Worm (Caenorhabditis elegans) whole organism, L4 larva: ENCODE results near the gene col-167.

Experiments used
- D1046.2 ChIP-seq: fragments of 200-800 bp; sonication (Bioruptor generic); IDR thresholded peaks from 2 replicates; pipeline ENCODE4 v1.3.6; 2022; ENCODE audit warnings: missing genetic modification characterization, missing compliant biosample characterization
- F37D6.2 ChIP-seq: sonication (generic microtip); optimal IDR thresholded peaks from 2 replicates; lab custom pipeline; 2016; ENCODE audit warnings: mild to moderate bottlenecking, missing genetic modification characterization, missing compliant biosample characterization
- T26A8.4 ChIP-seq: fragments of 200-800 bp; sonication (Bioruptor generic); IDR thresholded peaks from 2 replicates; pipeline ENCODE4 v1.3.6; 2022; ENCODE audit warnings: missing genetic modification characterization, missing compliant biosample characterization
- Y48G9A.11 ChIP-seq: fragments of 200-800 bp; sonication (Bioruptor generic); IDR thresholded peaks from 2 replicates; pipeline ENCODE4 v1.3.6; 2022; ENCODE audit warnings: missing genetic modification reagents, missing genetic modification characterization, missing compliant biosample characterization
- ZK337.2 ChIP-seq: fragments of 200-800 bp; sonication (Bioruptor generic); IDR thresholded peaks from 2 replicates; pipeline ENCODE4 v1.3.6; 2022; ENCODE audit warnings: missing genetic modification reagents, missing genetic modification characterization, missing compliant biosample characterization
- ZK546.5 ChIP-seq, 2 experiments: sonication (generic microtip); optimal IDR thresholded peaks; 2 replicates each; lab custom pipeline; 2017; ENCODE audit warnings: missing biosample characterization in 2 of 2, missing genetic modification characterization in 2 of 2
- aha-1 ChIP-seq: fragments of 150-350 bp; peaks from one replicate; lab custom pipeline; 2014; ENCODE audit warnings: missing biosample characterization, missing genetic modification characterization
- aly-2 ChIP-seq: sonication (generic microtip); optimal IDR thresholded peaks from 2 replicates; lab custom pipeline; 2018; ENCODE audit warnings: missing biosample characterization, missing genetic modification characterization
- arid-1 ChIP-seq: fragments of 200-800 bp; sonication (Bioruptor generic); conservative IDR thresholded peaks from 2 replicates; pipeline ENCODE4 v1.3.6; 2022; ENCODE audit warnings: missing genetic modification reagents, missing genetic modification characterization, missing compliant biosample characterization
- attf-4 ChIP-seq: sonication (generic microtip); optimal IDR thresholded peaks from 3 replicates; lab custom pipeline; 2017; ENCODE audit warnings: missing biosample characterization, missing genetic modification characterization
- ceh-20 ChIP-seq: fragments of 200-800 bp; sonication (Bioruptor generic); IDR thresholded peaks from 2 replicates; pipeline ENCODE4 v1.3.6; 2022; ENCODE audit warnings: missing genetic modification reagents, missing genetic modification characterization, missing compliant biosample characterization
- ceh-32 ChIP-seq: sonication (generic microtip); optimal IDR thresholded peaks from 2 replicates; lab custom pipeline; 2016; ENCODE audit warnings: mild to moderate bottlenecking, missing genetic modification characterization, missing compliant biosample characterization; ENCODE audit not compliant: poor library complexity
- ceh-62 ChIP-seq: sonication (generic microtip); optimal IDR thresholded peaks from 2 replicates; lab custom pipeline; 2017; ENCODE audit warnings: missing biosample characterization, missing genetic modification characterization
- ces-1 ChIP-seq: fragments of 150-350 bp; sonication (generic microtip); optimal IDR thresholded peaks from 4 replicates; lab custom pipeline; 2014; ENCODE audit warnings: missing biosample characterization, missing genetic modification reagents, missing genetic modification characterization
- ctbp-1 ChIP-seq: fragments of 200-800 bp; sonication (Bioruptor generic); IDR thresholded peaks from 2 replicates; pipeline ENCODE4 v1.3.6; 2022; ENCODE audit warnings: missing genetic modification reagents, missing genetic modification characterization, missing compliant biosample characterization
- daf-19 ChIP-seq: fragments of 200-800 bp; sonication (Bioruptor generic); conservative IDR thresholded peaks from 2 replicates; pipeline ENCODE4 v1.3.6; 2022; ENCODE audit warnings: missing genetic modification characterization, missing compliant biosample characterization
- dmd-8 ChIP-seq: fragments of 200-800 bp; sonication (Bioruptor generic); IDR thresholded peaks from 2 replicates; pipeline ENCODE4 v1.3.6; 2022; ENCODE audit warnings: missing genetic modification characterization, missing compliant biosample characterization
- dmd-9 ChIP-seq: fragments of 200-800 bp; sonication (Bioruptor generic); IDR thresholded peaks from 2 replicates; pipeline ENCODE4 v1.3.6; 2022; ENCODE audit warnings: missing genetic modification reagents, missing genetic modification characterization, missing compliant biosample characterization
- duxl-1 ChIP-seq: sonication (generic microtip); optimal IDR thresholded peaks from 2 replicates; lab custom pipeline; 2016; ENCODE audit warnings: mild to moderate bottlenecking, missing genetic modification characterization, moderate library complexity, missing compliant biosample characterization; ENCODE audit not compliant: poor library complexity
- fkh-10 ChIP-seq: fragments of 150-350 bp; optimal IDR thresholded peaks from 2 replicates; lab custom pipeline; 2014; ENCODE audit warnings: missing biosample characterization, missing genetic modification reagents, missing genetic modification characterization
- hif-1 ChIP-seq, 2 experiments: sonication (generic microtip); optimal IDR thresholded peaks; 2 replicates each; lab custom pipeline; 2016 to 2017; ENCODE audit warnings: missing compliant biosample characterization in 2 of 2, missing genetic modification characterization in 2 of 2, missing genetic modification reagents in 2 of 2, missing genotype in 2 of 2, mild to moderate bottlenecking in 1 of 2
- lin-1 ChIP-seq: fragments of 200-800 bp; sonication (Bioruptor generic); IDR thresholded peaks from 2 replicates; pipeline ENCODE4 v1.3.6; 2022; ENCODE audit warnings: missing genetic modification reagents, missing genetic modification characterization, missing compliant biosample characterization
- lin-29 ChIP-seq: fragments of 200-800 bp; sonication (Bioruptor generic); IDR thresholded peaks from 2 replicates; pipeline ENCODE4 v1.3.6; 2022; ENCODE audit warnings: missing genetic modification reagents, missing genetic modification characterization, missing compliant biosample characterization
- lin-38 ChIP-seq: fragments of 200-800 bp; sonication (Bioruptor generic); IDR thresholded peaks from 2 replicates; pipeline ENCODE4 v1.3.6; 2022; ENCODE audit warnings: missing genetic modification reagents, missing genetic modification characterization, missing compliant biosample characterization
- lir-3 ChIP-seq: sonication (generic microtip); optimal IDR thresholded peaks from 2 replicates; lab custom pipeline; 2016; ENCODE audit warnings: mild to moderate bottlenecking, missing genetic modification characterization, missing compliant biosample characterization
- lsy-2 ChIP-seq, 2 experiments: fragments of 150-350 bp in 1 of 2; sonication (generic microtip) in 1 of 2; optimal IDR thresholded peaks; 2 replicates each; lab custom pipeline; 2014 to 2017; ENCODE audit warnings: missing biosample characterization in 2 of 2, missing genetic modification characterization in 2 of 2
- madf-5 ChIP-seq, 2 experiments: fragments of 200-800 bp; sonication (Bioruptor generic); IDR thresholded peaks; 2 replicates each; pipeline ENCODE4 v1.3.6; 2022; ENCODE audit warnings: missing compliant biosample characterization in 2 of 2, missing genetic modification characterization in 2 of 2
- madf-9 ChIP-seq: fragments of 200-800 bp; sonication (Bioruptor generic); conservative IDR thresholded peaks from 2 replicates; pipeline ENCODE4 v1.3.6; 2022; ENCODE audit warnings: missing genetic modification reagents, missing genetic modification characterization, missing compliant biosample characterization
- mdt-29 ChIP-seq: fragments of 200-800 bp; sonication (Bioruptor generic); IDR thresholded peaks from 2 replicates; pipeline ENCODE4 v1.3.6; 2022; ENCODE audit warnings: missing genetic modification reagents, missing genetic modification characterization, missing compliant biosample characterization
- mes-2 ChIP-seq: sonication (generic microtip); optimal IDR thresholded peaks from 2 replicates; lab custom pipeline; 2016; ENCODE audit warnings: missing genotype, mild to moderate bottlenecking, missing genetic modification characterization, missing compliant biosample characterization; ENCODE audit not compliant: poor library complexity, severe bottlenecking
- nhr-41 ChIP-seq: fragments of 200-800 bp; sonication (Bioruptor generic); IDR thresholded peaks from 2 replicates; pipeline ENCODE4 v1.3.6; 2022; ENCODE audit warnings: missing genetic modification reagents, missing genetic modification characterization, missing compliant biosample characterization
- nhr-42 ChIP-seq: fragments of 200-800 bp; sonication (Bioruptor generic); IDR thresholded peaks from 2 replicates; pipeline ENCODE4 v1.3.6; 2022; ENCODE audit warnings: missing genetic modification characterization, missing compliant biosample characterization
- nhr-6 ChIP-seq: fragments of 150-350 bp; optimal IDR thresholded peaks from 2 replicates; lab custom pipeline; 2014; ENCODE audit warnings: missing biosample characterization, missing genetic modification characterization
- nhr-77 ChIP-seq: fragments of 150-350 bp; optimal IDR thresholded peaks from 2 replicates; lab custom pipeline; 2014; ENCODE audit warnings: missing biosample characterization, missing genetic modification characterization
- php-3 ChIP-seq: fragments of 200-800 bp; sonication (Bioruptor generic); IDR thresholded peaks from 2 replicates; pipeline ENCODE4 v1.3.6; 2022; ENCODE audit warnings: missing genetic modification reagents, missing genetic modification characterization, missing compliant biosample characterization
- pqm-1 ChIP-seq: sonication (generic microtip); optimal IDR thresholded peaks from 2 replicates; lab custom pipeline; 2017; ENCODE audit warnings: missing biosample characterization, missing genetic modification characterization
- saeg-2 ChIP-seq: fragments of 200-800 bp; sonication (Bioruptor generic); IDR thresholded peaks from 2 replicates; pipeline ENCODE4 v1.3.6; 2022; ENCODE audit warnings: missing genetic modification reagents, missing genetic modification characterization, missing compliant biosample characterization
- sdz-12 ChIP-seq: fragments of 200-800 bp; sonication (Bioruptor generic); optimal IDR thresholded peaks from 2 replicates; lab custom pipeline; 2018; ENCODE audit warnings: mild to moderate bottlenecking, missing genetic modification characterization, missing compliant biosample characterization
- snpc-1.2 ChIP-seq: fragments of 200-800 bp; sonication (Bioruptor generic); IDR thresholded peaks from 2 replicates; pipeline ENCODE4 v1.3.6; 2022; ENCODE audit warnings: missing genetic modification reagents, missing genetic modification characterization, missing compliant biosample characterization
- spr-3 ChIP-seq: fragments of 200-800 bp; sonication (Bioruptor generic); optimal IDR thresholded peaks from 2 replicates; lab custom pipeline; 2018; ENCODE audit warnings: mild to moderate bottlenecking, missing genetic modification characterization, missing compliant biosample characterization
- tra-1 ChIP-seq: fragments of 200-800 bp; sonication (Bioruptor generic); IDR thresholded peaks from 2 replicates; pipeline ENCODE4 v1.3.6; 2022; ENCODE audit warnings: missing genetic modification reagents, missing genetic modification characterization, missing compliant biosample characterization
- unc-130 ChIP-seq: sonication (generic microtip); optimal IDR thresholded peaks from 2 replicates; lab custom pipeline; 2016; ENCODE audit warnings: missing genetic modification reagents, missing genetic modification characterization, missing compliant biosample characterization
- zfp-2 ChIP-seq: sonication (generic microtip); optimal IDR thresholded peaks from 2 replicates; lab custom pipeline; 2016; ENCODE audit warnings: mild to moderate bottlenecking, missing genetic modification characterization, missing compliant biosample characterization
- zfp-3 ChIP-seq: fragments of 200-800 bp; sonication (Bioruptor generic); conservative IDR thresholded peaks from 2 replicates; pipeline ENCODE4 v1.3.6; 2022; ENCODE audit warnings: missing genetic modification reagents, missing genetic modification characterization, missing compliant biosample characterization

col-167 gene

ce11 chrX:6286154-6286553 lies 37.1 kb upstream of the col-167 start (continued):
- no peak for TF ChIP-seq ceh-62 (tag; lab: Kevin White, UChicago)
- TF ChIP-seq ceh-32 (tag; lab: Kevin White, UChicago) = peak; percentile 20
- no peak for TF ChIP-seq pqm-1
- TF ChIP-seq ces-1 (GFP tag; lab: Kevin White, UChicago) = no peak
- TF ChIP-seq zfp-3 (GFP tag; lab: Robert Waterston, UW) = no peak
- peak; percentile 29; the same call in 1 of the 2 replicates for TF ChIP-seq nhr-42
- TF ChIP-seq daf-19 (GFP tag; lab: Robert Waterston, UW) = peak; percentile 78
- peak; percentile 85 for TF ChIP-seq dmd-8 (GFP tag; lab: Robert Waterston, UW)
- TF ChIP-seq mes-2 (tag; lab: Kevin White, UChicago) = peak; percentile 73
- no peak for TF ChIP-seq nhr-6 (tag; lab: Kevin White, UChicago)
- 0 out of 2 replicates have a peak, but pooled peaks have one; percentile 8 for TF ChIP-seq saeg-2 (GFP tag; lab: Robert Waterston, UW)
- TF ChIP-seq tra-1 = peak; percentile 44; the same call in 1 of the 2 replicates
- TF ChIP-seq ctbp-1 (GFP tag; lab: Robert Waterston, UW) = peak; percentile 78
- no peak for TF ChIP-seq fkh-10 (GFP tag; lab: Kevin White, UChicago)

- TF ChIP-seq ceh-32 (tag; lab: Kevin White, UChicago) (no peak), duxl-1 (tag; lab: Kevin White, UChicago) (no peak), lin-1 (no peak), aha-1 (tag; lab: Kevin White, UChicago) (peak; percentile 90)
Measured at ce11 chrX:6289038-6289437, 34.2 kb upstream of the col-167 start.

- no peak for TF ChIP-seq sdz-12 (GFP tag; lab: Kevin White, UChicago)
- TF ChIP-seq lsy-2 (tag; optimal IDR thresholded peaks at IDR 0.05; lab: Kevin White, UChicago) = no peak
- TF ChIP-seq nhr-77 (tag; lab: Kevin White, UChicago) = no peak
- no peak for TF ChIP-seq zfp-3 (GFP tag; lab: Robert Waterston, UW)
- TF ChIP-seq mes-2 (tag; lab: Kevin White, UChicago) = no peak
- TF ChIP-seq ceh-20 (GFP tag; lab: Robert Waterston, UW) = no peak
- TF ChIP-seq ZK546.5 (tag; optimal IDR thresholded peaks at IDR 0.05; lab: Kevin White, UChicago) = no peak
Measured at ce11 chrX:6291632-6292031, 31.7 kb upstream of the col-167 start, which contains the start of gene lev-9. Gene lev-9 (minus strand): TSS chrX:6291732.

ce11 chrX:6292143-6292542 lies 31.1 kb upstream of the col-167 start:
- TF ChIP-seq aly-2 = peak; percentile 46
- peak; percentile 89 for TF ChIP-seq nhr-41 (GFP tag; lab: Robert Waterston, UW)
- TF ChIP-seq hif-1 (tag; optimal IDR thresholded peaks at IDR 0.05; lab: Kevin White, UChicago) = peak; percentile 31 to 37
- peak; percentile 86 for TF ChIP-seq ctbp-1 (GFP tag; lab: Robert Waterston, UW)
- TF ChIP-seq madf-5 (GFP tag; IDR thresholded peaks at IDR 0.05; lab: Robert Waterston, UW) = peak; percentile 93 to 98
- peak; percentile 78 for TF ChIP-seq lin-29 (GFP tag; lab: Robert Waterston, UW)
- peak; percentile 10 for TF ChIP-seq unc-130 (GFP tag; lab: Kevin White, UChicago)
- peak; percentile 45 for TF ChIP-seq spr-3 (GFP tag; lab: Kevin White, UChicago)
- peak; percentile 93 for TF ChIP-seq snpc-1.2 (GFP tag; lab: Robert Waterston, UW)
- peak; percentile 79 for TF ChIP-seq dmd-9 (GFP tag; lab: Robert Waterston, UW)
- TF ChIP-seq lsy-2 (tag; optimal IDR thresholded peaks at IDR 0.05; lab: Kevin White, UChicago) = no peak
- 0 out of 2 replicates have a peak, but pooled peaks have one; percentile 66 for TF ChIP-seq ZK337.2 (GFP tag; lab: Robert Waterston, UW)
- TF ChIP-seq T26A8.4 (GFP tag; lab: Robert Waterston, UW) = peak; percentile 92
- TF ChIP-seq lin-38 = peak; percentile 83
- TF ChIP-seq zfp-2 (tag; lab: Kevin White, UChicago) = no peak
- peak; percentile 67 for TF ChIP-seq lir-3 (tag; lab: Kevin White, UChicago)
- TF ChIP-seq mdt-29 (GFP tag; lab: Robert Waterston, UW) = peak; percentile 72; the same call in 1 of the 2 replicates
- peak; percentile 83 for TF ChIP-seq php-3 (GFP tag; lab: Robert Waterston, UW)
- 0 out of 2 replicates have a peak, but pooled peaks have one; percentile 72 for TF ChIP-seq lin-1
- TF ChIP-seq Y48G9A.11 = peak; percentile 81
- peak; percentile 95 for TF ChIP-seq arid-1
- no peak for TF ChIP-seq attf-4 (tag; lab: Kevin White, UChicago)
- peak; percentile 75 for TF ChIP-seq F37D6.2
- peak; percentile 91 for TF ChIP-seq madf-9 (GFP tag; lab: Robert Waterston, UW)
- peak; percentile 95 for TF ChIP-seq D1046.2 (GFP tag; lab: Robert Waterston, UW)
- peak; percentile 82 for TF ChIP-seq ceh-20 (GFP tag; lab: Robert Waterston, UW)
